Fruit fly (Drosophila melanogaster): ENCODE results near the gene ChLD3.

dm6 chr2L:16787548-16787947 is 48.9 kb downstream of the ChLD3 start:
- TF ChIP-seq CG8119 (GFP tag; IDR thresholded peaks at IDR 0.05) (no peak), CG7368 (GFP tag; optimal IDR thresholded peaks at IDR 0.05) (no peak)
